Worm (Caenorhabditis elegans) whole organism, L4 larva: ENCODE data around the gene F36G9.7.

Experiments used
- ZK546.5 ChIP-seq, 2 experiments: sonication (generic microtip); optimal IDR thresholded peaks; 2 replicates each; lab custom pipeline; 2017; ENCODE audit warnings: missing biosample characterization in 2 of 2, missing genetic modification characterization in 2 of 2
- aha-1 ChIP-seq: fragments of 150-350 bp; peaks from one replicate; lab custom pipeline; 2014; ENCODE audit warnings: missing biosample characterization, missing genetic modification characterization
- arid-1 ChIP-seq: fragments of 200-800 bp; sonication (Bioruptor generic); conservative IDR thresholded peaks from 2 replicates; pipeline ENCODE4 v1.3.6; 2022; ENCODE audit warnings: missing genetic modification reagents, missing genetic modification characterization, missing compliant biosample characterization
- lim-7 ChIP-seq: fragments of 200-800 bp; sonication (Bioruptor generic); IDR thresholded peaks from 2 replicates; pipeline ENCODE4 v1.3.6; 2022; ENCODE audit warnings: missing genetic modification characterization, missing compliant biosample characterization
- mdl-1 ChIP-seq, 2 experiments: fragments of 150-350 bp in 1 of 2; sonication (generic microtip) in 1 of 2; optimal IDR thresholded peaks; 2 replicates each; lab custom pipeline; 2014 to 2017; ENCODE audit warnings: missing biosample characterization in 2 of 2, missing genetic modification characterization in 2 of 2
- nhr-10 ChIP-seq: fragments of 150-350 bp; optimal IDR thresholded peaks from 2 replicates; lab custom pipeline; 2014; ENCODE audit warnings: missing biosample characterization, missing genetic modification characterization
- nhr-42 ChIP-seq: fragments of 200-800 bp; sonication (Bioruptor generic); IDR thresholded peaks from 2 replicates; pipeline ENCODE4 v1.3.6; 2022; ENCODE audit warnings: missing genetic modification characterization, missing compliant biosample characterization

DNA sequence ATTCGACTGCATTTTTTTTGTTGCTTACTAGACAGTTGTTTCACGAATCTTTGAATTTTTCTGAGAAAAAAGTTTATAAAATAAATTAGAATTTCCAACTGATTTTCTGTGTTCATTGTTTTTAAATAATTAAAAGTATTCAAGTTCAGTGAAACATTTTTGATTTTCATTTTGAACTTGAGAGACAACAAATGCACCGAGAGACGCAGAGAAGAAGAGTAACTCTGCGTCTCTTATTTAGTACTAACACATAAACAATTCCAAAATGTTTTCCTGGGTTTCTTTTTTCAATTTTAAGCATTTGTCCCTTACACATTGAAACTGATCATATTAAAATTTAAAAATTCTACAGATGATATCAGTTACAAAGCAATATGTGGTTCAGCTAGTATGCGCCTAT, 10.1 kb downstream of the F36G9.7 start:
- TF ChIP-seq nhr-42 (GFP tag; lab: Robert Waterston, UW) (no peak), nhr-10 (tag; lab: Kevin White, UChicago) (no peak), ZK546.5 (tag; optimal IDR thresholded peaks at IDR 0.05; lab: Kevin White, UChicago) (no peak), aha-1 (no peak), lim-7 (GFP tag; lab: Robert Waterston, UW) (no peak), arid-1 (GFP tag; lab: Robert Waterston, UW) (no peak), mdl-1 (tag; optimal IDR thresholded peaks at IDR 0.05; lab: Kevin White, UChicago) (no peak)
